Worm (Caenorhabditis elegans) whole organism, L4 larva: ENCODE data around the gene ZK1320.11.

Source experiments
- nhr-42 ChIP-seq: fragments of 200-800 bp; sonication (Bioruptor generic); IDR thresholded peaks from 2 replicates; pipeline ENCODE4 v1.3.6; 2022; ENCODE audit warnings: missing genetic modification characterization, missing compliant biosample characterization
- nhr-48 ChIP-seq: sonication (generic microtip); optimal IDR thresholded peaks from 2 replicates; lab custom pipeline; 2016; ENCODE audit warnings: mild to moderate bottlenecking, missing genetic modification characterization, missing compliant biosample characterization
- snpc-4 ChIP-seq: fragments of 150-350 bp; optimal IDR thresholded peaks from 2 replicates; lab custom pipeline; 2014; ENCODE audit warnings: missing biosample characterization, missing genetic modification characterization

DNA sequence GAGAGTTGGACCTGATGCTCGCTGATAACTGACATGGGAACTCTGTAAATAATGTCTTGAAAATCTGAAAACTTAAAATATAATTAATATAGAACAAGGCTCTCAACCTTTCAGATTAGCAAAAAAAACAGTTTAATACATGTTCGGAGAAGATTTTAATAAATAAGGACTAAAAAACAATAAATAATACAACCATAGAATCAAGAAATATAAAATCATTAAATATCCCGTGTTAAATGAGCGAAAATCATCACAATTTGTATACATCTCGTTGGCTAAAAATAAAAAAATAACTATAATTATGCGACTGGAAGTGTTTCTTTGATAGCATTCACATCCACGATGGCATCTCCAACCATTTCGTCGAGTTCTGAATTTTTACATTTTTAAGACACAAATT lies 37.3 kb downstream of the ZK1320.11 start, which contains the start of gene Y53C12A.10:
- TF ChIP-seq nhr-48 (tag; lab: Kevin White, UChicago) (no peak), nhr-42 (GFP tag; lab: Robert Waterston, UW) (no peak), snpc-4 (tag; lab: Kevin White, UChicago) (no peak)
